Fruit fly (Drosophila melanogaster) whole organism, embryonic: ENCODE results near the gene Adat1.
A peak's percentile ranks its signal among the peaks of the same experiment; 100 is the strongest.

Source experiments
- Ada2b ChIP-seq: fragments of 200-800 bp; sonication (Bioruptor generic); IDR thresholded peaks from 2 replicates; pipeline ENCODE4 v1.3.6; 2022; ENCODE audit warnings: missing biosample characterization, missing genetic modification characterization
- BtbVII ChIP-seq: fragments of 200-800 bp; sonication (Bioruptor generic); optimal IDR thresholded peaks from 3 replicates; lab custom pipeline; 2017; ENCODE audit warnings: missing biosample characterization, mild to moderate bottlenecking, missing genetic modification characterization
- Bteb2 ChIP-seq: fragments of 200-800 bp; sonication (Bioruptor generic); optimal IDR thresholded peaks from 2 replicates; lab custom pipeline; 2016; ENCODE audit warnings: missing biosample characterization, missing genetic modification characterization
- C15 ChIP-seq: fragments of 200-800 bp; sonication (Bioruptor generic); IDR thresholded peaks from 3 replicates; pipeline ENCODE4 v1.3.6; 2022; ENCODE audit warnings: missing biosample characterization, missing genetic modification characterization
- CG10654 ChIP-seq: fragments of 200-800 bp; sonication (Bioruptor generic); optimal IDR thresholded peaks from 2 replicates; lab custom pipeline; 2016; ENCODE audit warnings: missing biosample characterization, missing genetic modification characterization
- CG12071 ChIP-seq: fragments of 200-800 bp; sonication (Bioruptor generic); optimal IDR thresholded peaks from 3 replicates; lab custom pipeline; 2018; ENCODE audit warnings: missing biosample characterization, mild to moderate bottlenecking, missing genetic modification characterization
- CG12299 ChIP-seq: fragments of 200-800 bp; sonication (Bioruptor generic); optimal IDR thresholded peaks from 2 replicates; lab custom pipeline; 2018; ENCODE audit warnings: missing biosample characterization, mild to moderate bottlenecking, missing genetic modification characterization
- CG12942 ChIP-seq: fragments of 200-800 bp; sonication (Bioruptor generic); optimal IDR thresholded peaks from 3 replicates; lab custom pipeline; 2016; ENCODE audit warnings: missing biosample characterization, missing genetic modification characterization
- CG13894 ChIP-seq: fragments of 200-800 bp; sonication (Bioruptor generic); optimal IDR thresholded peaks from 3 replicates; lab custom pipeline; 2018; ENCODE audit warnings: missing biosample characterization, mild to moderate bottlenecking, missing genetic modification characterization, moderate library complexity
- CG14050 ChIP-seq: fragments of 200-800 bp; sonication (Bioruptor generic); IDR thresholded peaks from 3 replicates; pipeline ENCODE4 v1.3.6; 2022; ENCODE audit warnings: missing biosample characterization, missing genetic modification characterization
- CG17568 ChIP-seq: fragments of 200-800 bp; sonication (Bioruptor generic); optimal IDR thresholded peaks from 2 replicates; lab custom pipeline; 2018; ENCODE audit warnings: missing biosample characterization, mild to moderate bottlenecking, missing genetic modification characterization, moderate library complexity
- CG3163 ChIP-seq: fragments of 200-800 bp; sonication (Bioruptor generic); optimal IDR thresholded peaks from 3 replicates; lab custom pipeline; 2016; ENCODE audit warnings: missing biosample characterization, missing genetic modification characterization
- CG42726 ChIP-seq: fragments of 200-800 bp; sonication (Bioruptor generic); IDR thresholded peaks from 2 replicates; pipeline ENCODE4 v1.3.6; 2022; ENCODE audit warnings: missing biosample characterization, missing genetic modification characterization; ENCODE audit not compliant: partially characterized antibody
- CG7271 ChIP-seq: fragments of 200-800 bp; sonication (Bioruptor generic); optimal IDR thresholded peaks from 2 replicates; lab custom pipeline; 2018; ENCODE audit warnings: missing biosample characterization, mild to moderate bottlenecking, missing genetic modification characterization, moderate library complexity
- CG7357 ChIP-seq: fragments of 200-800 bp; sonication (Bioruptor generic); IDR thresholded peaks from 3 replicates; pipeline ENCODE4 v1.3.6; 2022; ENCODE audit warnings: missing biosample characterization, missing genetic modification characterization
- CG7745 ChIP-seq: fragments of 200-800 bp; sonication (Bioruptor generic); optimal IDR thresholded peaks from 2 replicates; lab custom pipeline; 2018; ENCODE audit warnings: missing biosample characterization, mild to moderate bottlenecking, missing genetic modification characterization, moderate library complexity
- CG9817 ChIP-seq: fragments of 200-800 bp; sonication (Bioruptor generic); optimal IDR thresholded peaks from 2 replicates; lab custom pipeline; 2018; ENCODE audit warnings: missing biosample characterization, mild to moderate bottlenecking, missing genetic modification characterization, moderate library complexity
- CG9876 ChIP-seq: fragments of 200-800 bp; sonication (Bioruptor generic); optimal IDR thresholded peaks from 2 replicates; lab custom pipeline; 2016; ENCODE audit warnings: missing biosample characterization, missing genetic modification characterization
- CG9932 ChIP-seq: fragments of 200-800 bp; sonication (Bioruptor generic); IDR thresholded peaks from 2 replicates; pipeline ENCODE4 v1.3.6; 2022; ENCODE audit warnings: missing biosample characterization, missing genetic modification characterization
- D19A ChIP-seq: fragments of 200-800 bp; optimal IDR thresholded peaks from 3 replicates; lab custom pipeline; 2019; ENCODE audit warnings: missing biosample characterization, mild to moderate bottlenecking, missing genetic modification characterization, moderate library complexity
- Drgx ChIP-seq: fragments of 200-800 bp; sonication (Bioruptor generic); IDR thresholded peaks from 2 replicates; pipeline ENCODE4 v1.3.6; 2022; ENCODE audit warnings: missing biosample characterization, missing genetic modification characterization
- Hey ChIP-seq: fragments of 200-800 bp; sonication (Bioruptor generic); optimal IDR thresholded peaks from 3 replicates; lab custom pipeline; 2018; ENCODE audit warnings: missing biosample characterization, mild to moderate bottlenecking, missing genetic modification characterization
- HmgZ ChIP-seq: fragments of 200-800 bp; sonication (Bioruptor generic); optimal IDR thresholded peaks from 2 replicates; lab custom pipeline; 2018; ENCODE audit warnings: missing biosample characterization, mild to moderate bottlenecking, missing genetic modification characterization
- Hr39 ChIP-seq: fragments of >200 bp; optimal IDR thresholded peaks from 2 replicates; lab custom pipeline; 2017
- Hr51 ChIP-seq, 2 experiments: fragments of 200-800 bp; sonication (Bioruptor generic); optimal IDR thresholded peaks; 2 replicates in 1 of 2; 3 replicates in 1 of 2; lab custom pipeline; 2016 to 2018; ENCODE audit warnings: missing biosample characterization in 2 of 2, missing genetic modification characterization in 2 of 2, mild to moderate bottlenecking in 1 of 2, moderate library complexity in 1 of 2
- Hr78 ChIP-seq, 2 experiments: fragments of 200-800 bp in 1 of 2; fragments of >200 bp in 1 of 2; sonication (Bioruptor generic) in 1 of 2; optimal IDR thresholded peaks; 2 replicates each; lab custom pipeline; 2017 to 2019; ENCODE audit warnings: missing biosample characterization in 2 of 2, missing genetic modification characterization in 2 of 2, mild to moderate bottlenecking in 1 of 2, moderate library complexity in 1 of 2
- Lim3 ChIP-seq: fragments of 200-800 bp; sonication (Bioruptor generic); IDR thresholded peaks from 2 replicates; pipeline ENCODE4 v1.3.6; 2022; ENCODE audit warnings: missing biosample characterization, missing genetic modification characterization
- Mad ChIP-seq: fragments of 200-800 bp; sonication (Bioruptor generic); optimal IDR thresholded peaks from 2 replicates; lab custom pipeline; 2016; ENCODE audit warnings: missing biosample characterization, missing genetic modification characterization
- Nf-YB ChIP-seq: fragments of 200-800 bp; sonication (Bioruptor generic); optimal IDR thresholded peaks from 3 replicates; lab custom pipeline; 2019; ENCODE audit warnings: missing biosample characterization, mild to moderate bottlenecking, missing genetic modification characterization, moderate library complexity
- NfI ChIP-seq: fragments of 200-800 bp; sonication (Bioruptor generic); optimal IDR thresholded peaks from 3 replicates; lab custom pipeline; 2018; ENCODE audit warnings: missing biosample characterization, mild to moderate bottlenecking, missing genetic modification characterization, moderate library complexity
- Opbp ChIP-seq: fragments of 200-800 bp; sonication (Bioruptor generic); IDR thresholded peaks from 3 replicates; pipeline ENCODE4 v1.3.6; 2022; ENCODE audit warnings: missing biosample characterization, missing genetic modification characterization; ENCODE audit not compliant: partially characterized antibody
- Side ChIP-seq: fragments of 200-800 bp; sonication (Bioruptor generic); optimal IDR thresholded peaks from 2 replicates; lab custom pipeline; 2016; ENCODE audit warnings: missing biosample characterization, missing genetic modification characterization
- Xrp1 ChIP-seq: fragments of 200-800 bp; sonication (Bioruptor generic); IDR thresholded peaks from 2 replicates; pipeline ENCODE4 v1.3.6; 2022; ENCODE audit warnings: missing biosample characterization, missing genetic modification characterization
- YL-1 ChIP-seq: fragments of 200-800 bp; sonication (Bioruptor generic); optimal IDR thresholded peaks from 3 replicates; lab custom pipeline; 2017; ENCODE audit warnings: missing biosample characterization, mild to moderate bottlenecking, missing genetic modification characterization
- abd-A ChIP-seq: fragments of 200-800 bp; sonication (Bioruptor generic); optimal IDR thresholded peaks from 3 replicates; lab custom pipeline; 2019; ENCODE audit warnings: missing biosample characterization, mild to moderate bottlenecking, missing genetic modification characterization, moderate library complexity
- az2 ChIP-seq: fragments of 200-800 bp; sonication (Bioruptor generic); optimal IDR thresholded peaks from 3 replicates; lab custom pipeline; 2016; ENCODE audit warnings: missing biosample characterization, missing genetic modification characterization
- cas ChIP-seq: fragments of 200-800 bp; sonication (Bioruptor generic); IDR thresholded peaks from 2 replicates; pipeline ENCODE4 v1.3.6; 2022; ENCODE audit warnings: missing biosample characterization, missing genetic modification characterization
- caup ChIP-seq: fragments of 200-800 bp; sonication (Bioruptor generic); optimal IDR thresholded peaks from 3 replicates; lab custom pipeline; 2017; ENCODE audit warnings: missing biosample characterization, mild to moderate bottlenecking, missing genetic modification characterization, moderate library complexity; ENCODE audit not compliant: severe bottlenecking
- ci ChIP-seq: fragments of 200-800 bp; sonication (Bioruptor generic); IDR thresholded peaks from 3 replicates; pipeline ENCODE4 v1.3.6; 2022; ENCODE audit warnings: missing biosample characterization, missing genetic modification characterization
- dpn ChIP-seq, 2 experiments: fragments of 200-800 bp; sonication (Bioruptor generic); optimal IDR thresholded peaks; 3 replicates each; lab custom pipeline; 2016; ENCODE audit warnings: missing biosample characterization in 2 of 2, missing genetic modification characterization in 2 of 2
- eve ChIP-seq, 2 experiments: fragments of >200 bp; optimal IDR thresholded peaks; 2 replicates each; lab custom pipeline; 2017; ENCODE audit warnings: missing biosample characterization in 2 of 2, missing genetic modification characterization in 2 of 2
- fd64A ChIP-seq: fragments of 200-800 bp; sonication (Bioruptor generic); optimal IDR thresholded peaks from 3 replicates; lab custom pipeline; 2018; ENCODE audit warnings: missing biosample characterization, mild to moderate bottlenecking, missing genetic modification characterization
- gsb ChIP-seq: fragments of 200-800 bp; sonication (Bioruptor generic); IDR thresholded peaks from 2 replicates; pipeline ENCODE4 v1.3.6; 2022; ENCODE audit warnings: missing biosample characterization, missing genetic modification characterization
- her ChIP-seq: fragments of 200-800 bp; sonication (Bioruptor generic); optimal IDR thresholded peaks from 2 replicates; lab custom pipeline; 2016; ENCODE audit warnings: missing biosample characterization, missing genetic modification characterization
- lola ChIP-seq, 3 experiments: fragments of >200 bp in 2 of 3; fragments of 200-800 bp in 1 of 3; sonication (Bioruptor generic) in 1 of 3; optimal IDR thresholded peaks; 2 replicates each; lab custom pipeline; 2017 to 2019; ENCODE audit warnings: missing biosample characterization in 3 of 3, missing genetic modification characterization in 3 of 3, mild to moderate bottlenecking in 1 of 3, moderate library complexity in 1 of 3
- row ChIP-seq: fragments of 200-800 bp; sonication (Bioruptor generic); IDR thresholded peaks from 3 replicates; pipeline ENCODE4 v1.3.6; 2022; ENCODE audit warnings: missing biosample characterization, missing genetic modification characterization
- slp2 ChIP-seq: fragments of 200-800 bp; sonication (Bioruptor generic); optimal IDR thresholded peaks from 2 replicates; lab custom pipeline; 2016; ENCODE audit warnings: missing biosample characterization, missing genetic modification characterization
- tap ChIP-seq: fragments of 200-800 bp; optimal IDR thresholded peaks from 3 replicates; lab custom pipeline; 2019; ENCODE audit warnings: missing biosample characterization, mild to moderate bottlenecking, missing genetic modification characterization, moderate library complexity
- ttk ChIP-seq: fragments of 200-800 bp; sonication (Bioruptor generic); IDR thresholded peaks from 2 replicates; pipeline ENCODE4 v2.1.2; 2022; ENCODE audit warnings: missing biosample characterization, missing genetic modification characterization
- unpg ChIP-seq: fragments of 200-800 bp; sonication (Bioruptor generic); optimal IDR thresholded peaks from 3 replicates; lab custom pipeline; 2018; ENCODE audit warnings: missing biosample characterization, mild to moderate bottlenecking, missing genetic modification characterization, moderate library complexity
- zen2 ChIP-seq: fragments of 200-800 bp; sonication (Bioruptor generic); IDR thresholded peaks from 3 replicates; pipeline ENCODE4 v1.3.6; 2022; ENCODE audit warnings: missing biosample characterization, missing genetic modification characterization; ENCODE audit not compliant: partially characterized antibody

Gene Adat1

DNA sequence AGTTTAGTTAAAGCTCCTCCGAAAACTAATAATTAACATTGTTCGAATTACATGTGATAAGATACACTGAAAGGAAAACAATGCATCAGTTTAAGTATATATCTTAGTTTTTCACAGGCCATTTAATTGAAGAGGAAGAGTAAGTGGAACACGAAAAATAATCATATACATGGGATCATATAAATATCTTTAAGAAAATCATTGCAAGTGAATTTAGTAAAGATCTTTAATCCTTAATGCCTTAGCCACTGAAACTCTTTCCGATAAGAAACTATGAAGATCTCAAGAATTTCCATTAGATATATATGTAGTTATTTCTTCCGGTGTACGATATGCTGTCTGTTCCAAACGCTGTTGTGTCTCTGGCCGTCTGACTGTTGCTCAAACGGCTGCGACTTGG lies 32.6 kb downstream of the Adat1 start (continued):
- TF ChIP-seq CG10654 (GFP tag; lab: Kevin White, UChicago) (peak; percentile 36), Ada2b (peak; percentile 59), BtbVII (GFP tag; lab: Kevin White, UChicago) (no peak), Hr51 (GFP tag; optimal IDR thresholded peaks at IDR 0.05; lab: Kevin White, UChicago) (peak; percentile 18 to 83), NfI (GFP tag; lab: Kevin White, UChicago) (peak; percentile 53), Hey (tag; lab: Kevin White, UChicago) (no peak), her (GFP tag; lab: Kevin White, UChicago) (peak; percentile 19), CG12071 (no peak), CG7745 (tag; lab: Kevin White, UChicago) (no peak), D19A (tag; lab: Kevin White, UChicago) (peak; percentile 66), Bteb2 (GFP tag; lab: Kevin White, UChicago) (peak; percentile 52), cas (GFP tag; lab: Robert Waterston, UW) (no peak), tap (tag; lab: Kevin White, UChicago) (peak; percentile 39), CG17568 (GFP tag; lab: Kevin White, UChicago) (no peak), az2 (GFP tag; lab: Kevin White, UChicago) (peak; percentile 20), CG12942 (GFP tag; lab: Kevin White, UChicago) (peak; percentile 51), Side (GFP tag; lab: Kevin White, UChicago) (no peak), HmgZ (tag; lab: Kevin White, UChicago) (peak; percentile 19), ttk (GFP tag; lab: Robert Waterston, UW) (peak; percentile 27; the same call in 1 of the 2 replicates), caup (GFP tag; lab: Kevin White, UChicago) (peak; percentile 66), CG9817 (tag; lab: Kevin White, UChicago) (peak; percentile 41), fd64A (GFP tag; lab: Kevin White, UChicago) (no peak), dpn (GFP tag; optimal IDR thresholded peaks at IDR 0.05; lab: Kevin White, UChicago) (peak; percentile 49 to 63), Nf-YB (GFP tag; lab: Kevin White, UChicago) (peak; percentile 61), slp2 (no peak), row (peak; percentile 65; the same call in 2 of the 3 replicates), C15 (no peak), CG3163 (no peak), CG7271 (tag; lab: Kevin White, UChicago) (no peak), Drgx (GFP tag; lab: Robert Waterston, UW) (peak; percentile 76), CG14050 (GFP tag; lab: Robert Waterston, UW) (no peak; the same call in 2 of the 3 replicates), abd-A (tag; lab: Kevin White, UChicago) (no peak), CG7357 (no peak), Lim3 (GFP tag; lab: Robert Waterston, UW) (no peak), ci (GFP tag; lab: Robert Waterston, UW) (peak; percentile 57; the same call in 1 of the 3 replicates), Xrp1 (no peak), YL-1 (GFP tag; lab: Kevin White, UChicago) (no peak), zen2 (no peak), CG9876 (no peak), CG13894 (tag; lab: Kevin White, UChicago) (no peak), eve (GFP tag; optimal IDR thresholded peaks at IDR 0.05; lab: Kevin White, UChicago) (no peak), Hr39 (lab: Kevin White, UChicago) (no peak), gsb (GFP tag; lab: Robert Waterston, UW) (no peak), unpg (GFP tag; lab: Kevin White, UChicago) (peak; percentile 65), CG12299 (tag; lab: Kevin White, UChicago) (peak; percentile 17), Mad (GFP tag; lab: Kevin White, UChicago) (peak; percentile 18), CG42726 (GFP tag; lab: Robert Waterston, UW) (no peak), Opbp (GFP tag; lab: Robert Waterston, UW) (no peak), CG9932 (peak; percentile 32; the same call in 1 of the 2 replicates), lola (GFP tag; optimal IDR thresholded peaks at IDR 0.05; lab: Kevin White, UChicago) (peak in 1 of 3 experiments; percentile 52), Hr78 (GFP tag; optimal IDR thresholded peaks at IDR 0.05; lab: Kevin White, UChicago) (no peak)
